Fruit fly (Drosophila melanogaster) whole organism, embryonic: ENCODE data around the gene geko.

ENCODE experiments used
- Aef1 ChIP-seq: fragments of 200-800 bp; sonication (Bioruptor generic); IDR thresholded peaks from 3 replicates; pipeline ENCODE4 v1.3.6; 2022; ENCODE audit warnings: missing biosample characterization, missing genetic modification characterization
- Atf-2 ChIP-seq: fragments of 200-800 bp; sonication (Bioruptor generic); optimal IDR thresholded peaks from 2 replicates; lab custom pipeline; 2016; ENCODE audit warnings: missing biosample characterization, missing genetic modification characterization
- Atf6 ChIP-seq: fragments of 200-800 bp; sonication (Bioruptor generic); IDR thresholded peaks from 2 replicates; pipeline ENCODE4 v1.3.6; 2022; ENCODE audit warnings: missing biosample characterization, missing genetic modification characterization
- BEAF-32 ChIP-seq: fragments of 200-800 bp; sonication (Bioruptor generic); optimal IDR thresholded peaks from 3 replicates; lab custom pipeline; 2017; ENCODE audit warnings: missing biosample characterization, missing genetic modification characterization, mild to moderate bottlenecking, moderate library complexity, missing genetic modification reagents
- CG10147 ChIP-seq: fragments of 200-800 bp; sonication (Bioruptor generic); optimal IDR thresholded peaks from 2 replicates; lab custom pipeline; 2019; ENCODE audit warnings: missing biosample characterization, mild to moderate bottlenecking, missing genetic modification characterization, moderate library complexity
- CG1024 ChIP-seq: fragments of 200-800 bp; sonication (Bioruptor generic); IDR thresholded peaks from 2 replicates; pipeline ENCODE4 v1.3.6; 2022; ENCODE audit warnings: missing biosample characterization, missing genetic modification characterization
- CG11695 ChIP-seq: fragments of 200-800 bp; sonication (Bioruptor generic); IDR thresholded peaks from 3 replicates; pipeline ENCODE4 v1.3.6; 2022; ENCODE audit warnings: missing biosample characterization, missing genetic modification characterization
- CG14014 ChIP-seq: fragments of 200-800 bp; sonication (Bioruptor generic); IDR thresholded peaks from 2 replicates; pipeline ENCODE4 v1.3.6; 2022; ENCODE audit warnings: missing biosample characterization, missing genetic modification characterization
- CG14860 ChIP-seq: fragments of 200-800 bp; sonication (Bioruptor generic); IDR thresholded peaks from 3 replicates; pipeline ENCODE4 v1.3.6; 2022; ENCODE audit warnings: missing biosample characterization, missing genetic modification characterization; ENCODE audit not compliant: partially characterized antibody
- CG15269 ChIP-seq: fragments of 200-800 bp; sonication (Bioruptor generic); optimal IDR thresholded peaks from 2 replicates; lab custom pipeline; 2018; ENCODE audit warnings: missing biosample characterization, mild to moderate bottlenecking, missing genetic modification characterization, moderate library complexity
- CG17328 ChIP-seq: fragments of 200-800 bp; sonication (Bioruptor generic); IDR thresholded peaks from 2 replicates; pipeline ENCODE4 v1.3.6; 2022; ENCODE audit warnings: missing biosample characterization, missing genetic modification characterization
- CG2120 ChIP-seq: fragments of 200-800 bp; sonication (Bioruptor generic); optimal IDR thresholded peaks from 3 replicates; lab custom pipeline; 2016; ENCODE audit warnings: missing biosample characterization, missing genetic modification characterization
- CG34422 ChIP-seq: fragments of 200-800 bp; sonication (Bioruptor generic); IDR thresholded peaks from 3 replicates; pipeline ENCODE4 v1.3.6; 2022; ENCODE audit warnings: missing biosample characterization, missing genetic modification characterization
- CG4617 ChIP-seq: fragments of 200-800 bp; sonication (Bioruptor generic); optimal IDR thresholded peaks from 3 replicates; lab custom pipeline; 2016; ENCODE audit warnings: missing biosample characterization, missing genetic modification characterization, borderline replicate concordance
- CG7556 ChIP-seq: fragments of 200-800 bp; sonication (Bioruptor generic); optimal IDR thresholded peaks from 2 replicates; lab custom pipeline; 2017; ENCODE audit warnings: missing biosample characterization, mild to moderate bottlenecking, missing genetic modification characterization
- CG7839 ChIP-seq: fragments of 200-800 bp; sonication (Bioruptor generic); optimal IDR thresholded peaks from 3 replicates; lab custom pipeline; 2018; ENCODE audit warnings: missing biosample characterization, mild to moderate bottlenecking, missing genetic modification characterization, moderate library complexity
- CG7963 ChIP-seq: fragments of 200-800 bp; sonication (Bioruptor generic); IDR thresholded peaks from 3 replicates; pipeline ENCODE4 v1.3.6; 2022; ENCODE audit warnings: missing biosample characterization, missing genetic modification characterization; ENCODE audit not compliant: partially characterized antibody
- Dfd ChIP-seq, 2 experiments: fragments of >200 bp; optimal IDR thresholded peaks; 2 replicates each; lab custom pipeline; 2017; ENCODE audit warnings: missing biosample characterization in 2 of 2, missing genetic modification characterization in 2 of 2
- Dip3 ChIP-seq: fragments of 200-800 bp; sonication (Bioruptor generic); optimal IDR thresholded peaks from 3 replicates; lab custom pipeline; 2016; ENCODE audit warnings: missing biosample characterization, missing genetic modification characterization
- Dp ChIP-seq: fragments of 200-800 bp; sonication (Bioruptor generic); optimal IDR thresholded peaks from 2 replicates; lab custom pipeline; 2018; ENCODE audit warnings: missing biosample characterization, mild to moderate bottlenecking, missing genetic modification characterization, moderate library complexity
- Elba2 ChIP-seq: fragments of 200-800 bp; sonication (Bioruptor generic); optimal IDR thresholded peaks from 3 replicates; lab custom pipeline; 2016; ENCODE audit warnings: missing biosample characterization, missing genetic modification characterization
- Gsc ChIP-seq: fragments of 200-800 bp; sonication (Bioruptor generic); IDR thresholded peaks from 2 replicates; pipeline ENCODE4 v1.3.6; 2022; ENCODE audit warnings: missing biosample characterization, missing genetic modification characterization
- Mad ChIP-seq: fragments of 200-800 bp; sonication (Bioruptor generic); optimal IDR thresholded peaks from 2 replicates; lab custom pipeline; 2016; ENCODE audit warnings: missing biosample characterization, missing genetic modification characterization
- Mes4 ChIP-seq: fragments of 200-800 bp; sonication (Bioruptor generic); optimal IDR thresholded peaks from 2 replicates; lab custom pipeline; 2016; ENCODE audit warnings: missing biosample characterization, missing genetic modification characterization
- Scr ChIP-seq: fragments of 200-800 bp; sonication (Bioruptor generic); IDR thresholded peaks from 2 replicates; pipeline ENCODE4 v1.3.6; 2022; ENCODE audit warnings: missing biosample characterization, missing genetic modification characterization; ENCODE audit not compliant: partially characterized antibody
- al ChIP-seq: fragments of 200-800 bp; sonication (Bioruptor generic); IDR thresholded peaks from 2 replicates; pipeline ENCODE4 v1.3.6; 2022; ENCODE audit warnings: missing biosample characterization, missing genetic modification characterization
- bab2 ChIP-seq: fragments of 200-800 bp; sonication (Bioruptor generic); optimal IDR thresholded peaks from 2 replicates; lab custom pipeline; 2016; ENCODE audit warnings: missing biosample characterization, missing genetic modification characterization
- corto ChIP-seq: fragments of 200-800 bp; sonication (Bioruptor generic); optimal IDR thresholded peaks from 2 replicates; lab custom pipeline; 2016; ENCODE audit warnings: missing biosample characterization, mild to moderate bottlenecking, missing genetic modification characterization, moderate library complexity
- fd3F ChIP-seq: fragments of 200-800 bp; sonication (Bioruptor generic); optimal IDR thresholded peaks from 2 replicates; lab custom pipeline; 2018; ENCODE audit warnings: missing biosample characterization, mild to moderate bottlenecking, missing genetic modification characterization, moderate library complexity
- fru ChIP-seq: fragments of >200 bp; optimal IDR thresholded peaks from 2 replicates; lab custom pipeline; 2017
- gem ChIP-seq: fragments of 200-800 bp; sonication (Bioruptor generic); optimal IDR thresholded peaks from 2 replicates; lab custom pipeline; 2019; ENCODE audit warnings: missing biosample characterization, mild to moderate bottlenecking, missing genetic modification characterization, moderate library complexity
- gfzf ChIP-seq: fragments of 200-800 bp; sonication (Bioruptor generic); optimal IDR thresholded peaks from 2 replicates; lab custom pipeline; 2016; ENCODE audit warnings: missing biosample characterization, mild to moderate bottlenecking, missing genetic modification characterization, moderate library complexity
- gt ChIP-seq: fragments of 200-800 bp; sonication (Bioruptor generic); IDR thresholded peaks from 2 replicates; pipeline ENCODE4 v1.3.6; 2022; ENCODE audit warnings: missing biosample characterization, missing genetic modification characterization
- hb ChIP-seq: fragments of 200-800 bp; sonication (Bioruptor generic); IDR thresholded peaks from 3 replicates; pipeline ENCODE4 v1.3.6; 2022; ENCODE audit warnings: missing biosample characterization, missing genetic modification characterization; ENCODE audit not compliant: partially characterized antibody
- kah ChIP-seq: fragments of 200-800 bp; sonication (Bioruptor generic); optimal IDR thresholded peaks from 2 replicates; lab custom pipeline; 2018; ENCODE audit warnings: missing biosample characterization, mild to moderate bottlenecking, missing genetic modification characterization
- kni ChIP-seq: fragments of 200-800 bp; sonication (Bioruptor generic); optimal IDR thresholded peaks from 3 replicates; lab custom pipeline; 2017; ENCODE audit warnings: mild to moderate bottlenecking, missing biosample characterization, missing genetic modification reagents, missing genetic modification characterization
- mld ChIP-seq: fragments of 200-800 bp; sonication (Bioruptor generic); IDR thresholded peaks from 3 replicates; pipeline ENCODE4 v1.3.6; 2022; ENCODE audit warnings: missing biosample characterization, missing genetic modification characterization; ENCODE audit not compliant: partially characterized antibody
- org-1 ChIP-seq: fragments of 200-800 bp; sonication (Bioruptor generic); optimal IDR thresholded peaks from 2 replicates; lab custom pipeline; 2017; ENCODE audit warnings: missing biosample characterization, missing genetic modification characterization
- otp ChIP-seq: fragments of 200-800 bp; sonication (Bioruptor generic); IDR thresholded peaks from 3 replicates; pipeline ENCODE4, ENCODE4 v1.3.6; 2022; ENCODE audit warnings: missing biosample characterization, missing genetic modification characterization
- pb ChIP-seq: fragments of 200-800 bp; sonication (Bioruptor generic); optimal IDR thresholded peaks from 3 replicates; lab custom pipeline; 2016; ENCODE audit warnings: missing biosample characterization, missing genetic modification characterization
- phol ChIP-seq: fragments of 200-800 bp; sonication (Bioruptor generic); optimal IDR thresholded peaks from 3 replicates; lab custom pipeline; 2018; ENCODE audit warnings: missing biosample characterization, mild to moderate bottlenecking, missing genetic modification characterization, moderate library complexity
- repo ChIP-seq: fragments of 200-800 bp; sonication (Bioruptor generic); optimal IDR thresholded peaks from 2 replicates; lab custom pipeline; 2016; ENCODE audit warnings: missing biosample characterization, missing genetic modification characterization
- sd ChIP-seq: fragments of 200-800 bp; sonication (Bioruptor generic); optimal IDR thresholded peaks from 3 replicates; lab custom pipeline; 2018; ENCODE audit warnings: missing biosample characterization, mild to moderate bottlenecking, missing genetic modification characterization, moderate library complexity
- seq ChIP-seq: fragments of 200-800 bp; sonication (Bioruptor generic); IDR thresholded peaks from 2 replicates; pipeline ENCODE4 v1.3.6; 2022; ENCODE audit warnings: missing biosample characterization, missing genetic modification characterization
- sisA ChIP-seq: fragments of 200-800 bp; sonication (Bioruptor generic); IDR thresholded peaks from 2 replicates; pipeline ENCODE4 v1.3.6; 2022; ENCODE audit warnings: missing biosample characterization, missing genetic modification characterization
- slp2 ChIP-seq: fragments of 200-800 bp; sonication (Bioruptor generic); optimal IDR thresholded peaks from 2 replicates; lab custom pipeline; 2016; ENCODE audit warnings: missing biosample characterization, missing genetic modification characterization
- stwl ChIP-seq: fragments of 200-800 bp; sonication (Bioruptor generic); optimal IDR thresholded peaks from 3 replicates; lab custom pipeline; 2018; ENCODE audit warnings: missing biosample characterization, mild to moderate bottlenecking, missing genetic modification characterization, moderate library complexity
- tx ChIP-seq: fragments of 200-800 bp; sonication (Bioruptor generic); optimal IDR thresholded peaks from 2 replicates; lab custom pipeline; 2016; ENCODE audit warnings: missing biosample characterization, missing genetic modification characterization
- unc-4 ChIP-seq: fragments of 200-800 bp; sonication (Bioruptor generic); IDR thresholded peaks from 2 replicates; pipeline ENCODE4 v1.3.6; 2022; ENCODE audit warnings: missing biosample characterization, missing genetic modification characterization; ENCODE audit not compliant: partially characterized antibody
- vfl ChIP-seq: fragments of 200-800 bp; sonication (Bioruptor generic); optimal IDR thresholded peaks from 2 replicates; lab custom pipeline; 2016; ENCODE audit warnings: missing biosample characterization, missing genetic modification characterization
- z ChIP-seq: fragments of 200-800 bp; sonication (Bioruptor generic); IDR thresholded peaks from 3 replicates; pipeline ENCODE4 v1.3.6; 2022; ENCODE audit warnings: missing biosample characterization, missing genetic modification characterization

geko gene

DNA sequence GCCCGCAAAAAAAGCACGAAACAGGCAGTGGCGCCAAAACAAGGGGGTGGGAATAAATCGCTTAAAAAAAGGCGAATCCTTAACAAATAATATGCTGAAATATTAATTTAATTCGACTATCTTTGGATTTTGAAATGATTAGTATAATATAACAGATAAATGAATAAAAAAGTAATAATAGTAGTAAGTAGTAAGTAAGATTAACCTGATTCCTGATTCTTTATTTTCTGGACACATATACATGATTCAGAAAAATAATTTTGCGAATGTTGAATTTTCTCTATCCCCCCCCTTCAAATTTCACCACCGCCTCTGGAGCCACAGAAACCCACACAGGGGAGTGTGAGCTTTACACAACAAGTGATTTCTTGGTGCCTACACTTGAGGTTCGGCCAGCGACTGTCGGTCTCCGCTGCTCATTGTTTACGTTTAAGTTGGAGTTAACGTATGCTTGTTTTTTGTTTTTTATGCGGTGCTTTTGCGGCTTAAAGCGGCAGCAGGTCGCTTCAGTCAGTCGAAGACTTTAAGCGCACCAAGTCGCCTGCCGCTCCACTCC is 9.3 kb downstream of the geko start, which contains the start of gene CG7330 (continued):
- TF ChIP-seq Mes4 (no peak), CG17328 (peak; percentile 72), kah (peak; percentile 87), pb (GFP tag; lab: Kevin White, UChicago) (no peak), CG7963 (GFP tag; lab: Robert Waterston, UW) (no peak), Dip3 (GFP tag; lab: Kevin White, UChicago) (peak; percentile 55), Scr (GFP tag; lab: Robert Waterston, UW) (no peak), tx (no peak), stwl (no peak), Atf-2 (GFP tag; lab: Kevin White, UChicago) (no peak), bab2 (GFP tag; lab: Kevin White, UChicago) (peak; percentile 18), CG14860 (GFP tag; lab: Robert Waterston, UW) (no peak), CG4617 (GFP tag; lab: Kevin White, UChicago) (peak; percentile 45), phol (peak; percentile 95), gt (GFP tag; lab: Robert Waterston, UW) (peak; percentile 42; the same call in 1 of the 2 replicates), CG34422 (peak; percentile 84), seq (GFP tag; lab: Robert Waterston, UW) (peak; percentile 88), al (GFP tag; lab: Robert Waterston, UW) (peak; percentile 83), CG10147 (GFP tag; lab: Kevin White, UChicago) (peak; percentile 93), Elba2 (GFP tag; lab: Kevin White, UChicago) (no peak), fru (lab: Kevin White, UChicago) (no peak), gfzf (GFP tag; lab: Kevin White, UChicago) (no peak), CG15269 (tag; lab: Kevin White, UChicago) (peak; percentile 96), CG11695 (GFP tag; lab: Robert Waterston, UW) (peak; percentile 94), slp2 (peak; percentile 14), unc-4 (GFP tag; lab: Robert Waterston, UW) (no peak), CG2120 (GFP tag; lab: Kevin White, UChicago) (peak; percentile 82), otp (GFP tag; lab: Robert Waterston, UW) (no peak), CG14014 (GFP tag; lab: Robert Waterston, UW) (peak; percentile 88; the same call in 1 of the 2 replicates), Mad (GFP tag; lab: Kevin White, UChicago) (peak; percentile 57), corto (GFP tag; lab: Kevin White, UChicago) (peak; percentile 20), vfl (GFP tag; lab: Kevin White, UChicago) (no peak), gem (tag; lab: Kevin White, UChicago) (peak; percentile 97), Atf6 (GFP tag; lab: Robert Waterston, UW) (peak; percentile 89), repo (GFP tag; lab: Kevin White, UChicago) (no peak), kni (peak; percentile 46), BEAF-32 (GFP tag; lab: Kevin White, UChicago) (no peak), fd3F (GFP tag; lab: Kevin White, UChicago) (peak; percentile 93), Dfd (GFP tag; optimal IDR thresholded peaks at IDR 0.05; lab: Kevin White, UChicago) (peak in 1 of 2 experiments; percentile 88), z (no peak), sd (tag; lab: Kevin White, UChicago) (peak; percentile 73), sisA (GFP tag; lab: Robert Waterston, UW) (peak; percentile 92), Gsc (GFP tag; lab: Robert Waterston, UW) (no peak; the same call in 1 of the 2 replicates), CG1024 (peak; percentile 64), Dp (GFP tag; lab: Kevin White, UChicago) (no peak), hb (GFP tag; lab: Robert Waterston, UW) (no peak), Aef1 (GFP tag; lab: Robert Waterston, UW) (peak; percentile 84), org-1 (GFP tag; lab: Kevin White, UChicago) (peak; percentile 93), CG7556 (GFP tag; lab: Kevin White, UChicago) (peak; percentile 97), mld (no peak), CG7839 (tag; lab: Kevin White, UChicago) (peak; percentile 96)
